Worm (Caenorhabditis elegans): Measurements from ENCODE around the gene B0281.5.

B0281.5 gene

DNA sequence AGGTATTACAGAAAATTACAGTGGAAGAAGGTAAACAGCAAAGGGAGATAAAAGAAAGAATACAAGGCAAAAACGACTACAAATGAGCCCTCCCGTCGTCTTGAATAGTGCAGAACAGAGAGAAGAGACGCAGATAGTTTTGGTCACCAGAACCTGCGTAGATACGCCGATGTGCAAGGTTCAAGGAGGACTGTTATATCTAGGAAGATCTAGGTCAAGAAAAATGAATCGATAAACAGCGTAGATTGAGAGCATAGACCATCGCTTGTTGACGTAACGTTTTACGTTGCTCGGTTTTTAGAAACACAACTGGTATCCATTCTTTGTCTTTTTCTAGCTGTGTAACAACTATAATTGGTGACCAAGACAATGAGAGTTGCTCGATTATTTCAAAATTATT lies at the start of gene B0281.5:
B0281.5 (minus strand) TSS at position 101 of the 400 bp plus-strand sequence.
- TF ChIP-seq Y67H2A.10 (GFP tag; conservative IDR thresholded peaks at IDR 0.05) (no peak), somi-1 (GFP tag; optimal IDR thresholded peaks at IDR 0.05) (no peak), Y56A3A.18 (GFP tag; IDR thresholded peaks at IDR 0.05) (no peak), gei-17 (GFP tag; optimal IDR thresholded peaks at IDR 0.05) (no peak), nfya-2 (GFP tag; IDR thresholded peaks at IDR 0.05) (no peak), aptf-3 (GFP tag; IDR thresholded peaks at IDR 0.05) (no peak)

ce11 chrII:2348005-2348404 lies 47.2 kb upstream of the B0281.5 start:
- peak; percentile 93 for TF ChIP-seq hsf-1 (GFP tag; IDR thresholded peaks at IDR 0.05)

ce11 chrII:2346672-2347071 lies 45.9 kb upstream of the B0281.5 start, which contains the start of gene F43C11.4:
Gene F43C11.4, plus strand, starts transcription at chrII:2346972.
- TF ChIP-seq dox-1 (GFP tag; IDR thresholded peaks at IDR 0.05) (no peak), snpc-1.1 (tag; optimal IDR thresholded peaks at IDR 0.05; ENCODE audit: insufficient read depth) (no peak), nfyb-1 (GFP tag; IDR thresholded peaks at IDR 0.05) (no peak), lin-54 (GFP tag; optimal IDR thresholded peaks at IDR 0.05) (no peak)

DNA sequence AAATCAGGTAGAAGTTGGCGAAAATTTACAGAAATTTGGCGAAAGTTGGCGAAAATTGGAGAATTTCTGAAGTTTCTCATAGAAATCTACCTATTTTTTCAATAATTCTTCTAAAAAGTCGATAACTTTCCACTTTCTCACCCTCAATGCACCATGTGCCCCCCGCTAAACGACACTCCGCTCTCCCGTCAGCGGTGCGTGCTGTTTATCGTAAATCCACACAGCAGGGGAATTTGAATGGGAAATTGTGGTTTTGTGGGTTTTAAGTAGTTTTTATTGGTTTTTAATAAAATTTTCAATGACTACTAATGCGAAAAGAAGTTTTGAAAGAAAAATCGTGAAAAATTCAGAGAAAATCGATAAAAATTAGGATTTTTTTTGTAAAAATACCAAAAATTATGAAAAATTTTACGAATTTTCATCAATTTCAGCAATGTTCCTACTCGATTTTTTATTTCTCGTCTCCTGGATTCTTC lies 41.3 kb upstream of the B0281.5 start, which contains the start of gene F43C11.6:
F43C11.6 (plus strand) TSS at position 426 of the 476 bp plus-strand sequence.
- TF ChIP-seq attf-5 (GFP tag; optimal IDR thresholded peaks at IDR 0.05), result peak; percentile 25
- TF ChIP-seq lin-35 (GFP tag; optimal IDR thresholded peaks at IDR 0.05), result no peak
- peak; percentile 89 for TF ChIP-seq attf-3 (GFP tag; conservative IDR thresholded peaks at IDR 0.05)
- no peak for TF ChIP-seq somi-1 (GFP tag; optimal IDR thresholded peaks at IDR 0.05)
- no peak for TF ChIP-seq nhr-179 (tag; optimal IDR thresholded peaks at IDR 0.05)

DNA sequence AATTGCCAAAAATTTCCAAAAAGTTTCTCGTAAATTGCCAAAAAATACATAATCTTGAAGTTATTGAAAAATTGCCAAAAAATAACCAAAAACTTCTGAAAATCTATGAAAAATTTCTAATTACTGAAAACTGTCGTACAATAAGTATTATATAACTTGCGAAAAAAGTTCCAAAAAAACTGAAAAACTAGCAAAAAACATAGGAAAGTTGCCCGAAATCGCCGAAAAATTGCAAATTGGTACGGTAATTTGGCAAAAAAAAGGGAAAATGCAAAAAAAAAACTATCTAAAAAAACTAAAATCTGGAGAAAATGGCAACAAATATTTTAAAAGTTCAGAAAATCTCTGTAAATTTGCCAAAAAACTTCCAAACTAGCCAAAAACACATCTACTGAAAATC lies 40.8 kb upstream of the B0281.5 start, which contains the start of gene enri-1:
enri-1 (minus strand) TSS at position 101 of the 400 bp plus-strand sequence.
- TF ChIP-seq C06A6.2 (GFP tag; conservative IDR thresholded peaks at IDR 0.05), result no peak
- TF ChIP-seq sea-2 (GFP tag; IDR thresholded peaks at IDR 0.05), result no peak
- no peak for TF ChIP-seq K11D2.4 (GFP tag; IDR thresholded peaks at IDR 0.05)
- TF ChIP-seq Y53F4B.3 (GFP tag; IDR thresholded peaks at IDR 0.05), result no peak
- TF ChIP-seq mel-28 (tag; optimal IDR thresholded peaks at IDR 0.05; ENCODE audit: borderline replicate concordance), result no peak
- no peak for TF ChIP-seq rcor-1 (GFP tag; IDR thresholded peaks at IDR 0.05)
- no peak for TF ChIP-seq B0035.1 (tag; optimal IDR thresholded peaks at IDR 0.05)
- no peak for TF ChIP-seq D2030.7 (GFP tag; IDR thresholded peaks at IDR 0.05)
- TF ChIP-seq ets-4 (GFP tag; optimal IDR thresholded peaks at IDR 0.05), result no peak
- no peak for TF ChIP-seq chd-7 (tag; optimal IDR thresholded peaks at IDR 0.05)
- no peak for TF ChIP-seq nhr-27 (tag; optimal IDR thresholded peaks at IDR 0.05)
- TF ChIP-seq ama-1 (optimal IDR thresholded peaks at IDR 0.05), result no peak
- no peak for TF ChIP-seq ama-1 (GFP tag; optimal IDR thresholded peaks at IDR 0.05)
- no peak for TF ChIP-seq C17E4.6 (GFP tag; IDR thresholded peaks at IDR 0.05)
- no peak for TF ChIP-seq fkh-3 (tag; optimal IDR thresholded peaks at IDR 0.05)
- TF ChIP-seq ccch-3 (GFP tag; optimal IDR thresholded peaks at IDR 0.05), result no peak
- TF ChIP-seq somi-1 (GFP tag; optimal IDR thresholded peaks at IDR 0.05), result no peak
- TF ChIP-seq lir-1 (GFP tag; conservative IDR thresholded peaks at IDR 0.05), result no peak
- no peak for TF ChIP-seq dpl-1 (GFP tag; optimal IDR thresholded peaks at IDR 0.05)
- TF ChIP-seq hmg-20 (GFP tag; IDR thresholded peaks at IDR 0.05), result no peak

Data from whole organism, young adult.